Worm (Caenorhabditis elegans) whole organism, early embryonic: ENCODE results near the gene gldi-4.

ENCODE experiments used
- B0310.2 ChIP-seq: sonication (generic microtip); optimal IDR thresholded peaks from 2 replicates; lab custom pipeline; 2016; ENCODE audit warnings: mild to moderate bottlenecking, missing genetic modification characterization, missing compliant biosample characterization
- F13C5.2 ChIP-seq: sonication (generic microtip); optimal IDR thresholded peaks from 2 replicates; lab custom pipeline; 2017; ENCODE audit warnings: mild to moderate bottlenecking, missing genetic modification characterization, inconsistent platforms, missing compliant biosample characterization
- aly-1 ChIP-seq: sonication (generic microtip); optimal IDR thresholded peaks from 2 replicates; lab custom pipeline; 2016; ENCODE audit warnings: missing genetic modification characterization, missing compliant biosample characterization
- ama-1 ChIP-seq: fragments of 150-350 bp; optimal IDR thresholded peaks from 2 replicates; lab custom pipeline; 2014
- ceh-13 ChIP-seq: fragments of 200-800 bp; sonication (Bioruptor generic); optimal IDR thresholded peaks from 2 replicates; lab custom pipeline; 2018; ENCODE audit warnings: mild to moderate bottlenecking, missing genetic modification characterization, missing compliant biosample characterization
- ceh-36 ChIP-seq: sonication (generic microtip); optimal IDR thresholded peaks from 2 replicates; lab custom pipeline; 2016; ENCODE audit warnings: missing genetic modification characterization, inconsistent platforms, missing compliant biosample characterization
- ets-7 ChIP-seq: sonication (generic microtip); optimal IDR thresholded peaks from 2 replicates; lab custom pipeline; 2016; ENCODE audit warnings: missing genotype, missing genetic modification characterization, missing compliant biosample characterization
- flt-1 ChIP-seq: fragments of 200-800 bp; sonication (Bioruptor generic); IDR thresholded peaks from 2 replicates; pipeline ENCODE4 v1.3.6; 2022; ENCODE audit warnings: missing genetic modification characterization, missing compliant biosample characterization
- hmbx-1 ChIP-seq: sonication (generic microtip); optimal IDR thresholded peaks from 2 replicates; lab custom pipeline; 2016; ENCODE audit warnings: mild to moderate bottlenecking, missing genetic modification characterization, missing compliant biosample characterization
- hmg-4 ChIP-seq: fragments of 200-800 bp; sonication (Bioruptor generic); optimal IDR thresholded peaks from 2 replicates; lab custom pipeline; 2018; ENCODE audit warnings: mild to moderate bottlenecking, missing genetic modification characterization, missing compliant biosample characterization
- hnd-1 ChIP-seq: sonication (generic microtip); optimal IDR thresholded peaks from 2 replicates; lab custom pipeline; 2016; ENCODE audit warnings: missing genetic modification characterization, missing compliant biosample characterization
- pes-1 ChIP-seq: fragments of 200-800 bp; sonication (Bioruptor generic); IDR thresholded peaks from 2 replicates; pipeline ENCODE4 v1.3.6; 2022; ENCODE audit warnings: missing genetic modification reagents, missing genetic modification characterization, missing compliant biosample characterization
- scrt-1 ChIP-seq: fragments of 200-800 bp; sonication (Bioruptor generic); IDR thresholded peaks from 2 replicates; pipeline ENCODE4 v1.3.6; 2022; ENCODE audit warnings: missing genetic modification characterization, missing compliant biosample characterization
- sea-1 ChIP-seq: fragments of 200-800 bp; sonication (Bioruptor generic); conservative IDR thresholded peaks from 2 replicates; pipeline ENCODE4 v1.3.6; 2022; ENCODE audit warnings: missing genetic modification characterization, missing compliant biosample characterization
- tbx-11 ChIP-seq: fragments of 200-800 bp; sonication (Bioruptor generic); IDR thresholded peaks from 2 replicates; pipeline ENCODE4 v1.3.6; 2022; ENCODE audit warnings: missing genetic modification characterization, missing compliant biosample characterization
- tbx-37 ChIP-seq: fragments of 200-800 bp; sonication (Bioruptor generic); conservative IDR thresholded peaks from 2 replicates; pipeline ENCODE4 v1.3.6; 2022; ENCODE audit warnings: missing genetic modification reagents, missing genetic modification characterization, missing compliant biosample characterization
- tra-4 ChIP-seq: sonication (generic microtip); optimal IDR thresholded peaks from 2 replicates; lab custom pipeline; 2017; ENCODE audit warnings: missing genetic modification characterization, missing compliant biosample characterization

Gene gldi-4

DNA sequence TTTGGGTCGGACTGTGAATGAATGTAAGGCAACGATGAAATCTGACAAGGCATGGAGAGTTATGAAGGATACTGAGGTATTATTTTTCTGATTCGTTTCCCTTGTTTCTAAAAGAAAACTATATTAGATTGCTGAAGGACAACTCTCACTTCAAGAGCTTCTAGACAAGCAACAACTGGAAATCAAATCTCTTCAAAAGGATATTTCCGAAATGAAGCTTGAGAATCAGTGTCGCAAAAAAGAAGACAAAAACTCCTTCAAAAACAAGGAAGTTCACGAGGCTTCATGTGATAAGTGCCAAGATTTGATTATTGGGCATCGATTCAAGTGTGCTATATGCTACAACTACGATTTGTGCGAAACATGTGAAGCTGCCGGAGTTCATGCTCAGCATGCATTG, 1.2 kb downstream of the gldi-4 start:
- TF ChIP-seq F13C5.2 (tag; lab: Kevin White, UChicago): no peak
- no peak for TF ChIP-seq ceh-36 (tag; lab: Kevin White, UChicago)
- no peak for TF ChIP-seq flt-1 (GFP tag; lab: Robert Waterston, UW)
- no peak for TF ChIP-seq sea-1 (GFP tag; lab: Robert Waterston, UW)
- TF ChIP-seq tbx-11 (GFP tag; lab: Robert Waterston, UW): no peak
- no peak for TF ChIP-seq ceh-13 (GFP tag; lab: Kevin White, UChicago)
- no peak for TF ChIP-seq ets-7

- TF ChIP-seq aly-1 (tag; lab: Kevin White, UChicago) (no peak), F13C5.2 (tag; lab: Kevin White, UChicago) (no peak), ceh-13 (GFP tag; lab: Kevin White, UChicago) (no peak), hnd-1 (tag; lab: Kevin White, UChicago) (no peak), tbx-11 (GFP tag; lab: Robert Waterston, UW) (no peak), sea-1 (GFP tag; lab: Robert Waterston, UW) (no peak), tbx-37 (GFP tag; lab: Robert Waterston, UW) (no peak), B0310.2 (no peak), ceh-36 (tag; lab: Kevin White, UChicago) (no peak), pes-1 (no peak), hmg-4 (GFP tag; lab: Kevin White, UChicago) (no peak), ets-7 (no peak), scrt-1 (GFP tag; lab: Robert Waterston, UW) (no peak), tra-4 (tag; lab: Kevin White, UChicago) (no peak), hmbx-1 (tag; lab: Kevin White, UChicago) (no peak), ama-1 (lab: Kevin White, UChicago) (no peak), flt-1 (GFP tag; lab: Robert Waterston, UW) (no peak)
Measured at ce11 chrIV:7020630-7021029, 3.2 kb downstream of the gldi-4 start.

DNA sequence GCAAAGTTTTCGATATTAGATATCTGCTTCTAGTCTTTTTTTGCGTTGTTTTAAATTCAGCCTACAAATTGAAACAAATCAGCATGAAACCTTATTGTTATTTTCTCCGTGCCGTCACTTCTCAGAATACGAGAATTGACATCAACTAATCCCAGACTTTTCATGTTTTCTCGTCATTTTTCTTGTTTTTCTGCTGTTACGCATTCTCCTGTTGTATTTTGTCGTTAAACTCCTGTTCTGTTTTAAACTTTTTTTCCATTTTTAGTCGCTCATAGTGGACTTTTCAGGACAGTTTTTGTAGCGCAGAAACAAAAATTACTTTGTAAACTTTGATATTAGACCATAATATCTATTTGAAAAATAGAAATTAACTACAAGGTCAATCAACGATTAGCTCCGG, 4.8 kb downstream of the gldi-4 start:
- TF ChIP-seq tbx-11 (GFP tag; lab: Robert Waterston, UW) (no peak), F13C5.2 (tag; lab: Kevin White, UChicago) (no peak), ama-1 (lab: Kevin White, UChicago) (no peak), ets-7 (no peak), sea-1 (GFP tag; lab: Robert Waterston, UW) (no peak)

DNA sequence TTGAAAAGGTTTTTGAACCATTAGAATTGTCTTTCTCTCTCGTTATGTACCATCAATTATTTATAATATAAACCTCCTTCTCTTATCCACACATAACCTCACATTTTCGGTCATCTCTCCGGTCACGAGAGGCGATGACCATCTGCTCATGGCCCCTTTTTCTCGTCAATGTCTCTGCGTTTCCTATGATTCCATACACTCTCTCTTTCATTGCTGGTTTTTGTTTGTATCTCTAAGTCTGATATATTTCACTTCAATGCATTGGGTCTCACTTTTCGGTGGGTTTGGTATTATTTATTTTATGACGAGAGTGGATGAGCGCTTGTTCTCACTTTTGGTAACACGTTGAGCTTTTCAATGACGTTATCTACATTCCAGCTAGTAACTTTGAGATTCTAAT, 5.6 kb downstream of the gldi-4 start:
- TF ChIP-seq F13C5.2 (tag; lab: Kevin White, UChicago): peak; percentile 68
- TF ChIP-seq ceh-13 (GFP tag; lab: Kevin White, UChicago): no peak
- no peak for TF ChIP-seq pes-1
- TF ChIP-seq tbx-11 (GFP tag; lab: Robert Waterston, UW): no peak
- TF ChIP-seq scrt-1 (GFP tag; lab: Robert Waterston, UW): no peak
- TF ChIP-seq flt-1 (GFP tag; lab: Robert Waterston, UW): no peak
- TF ChIP-seq sea-1 (GFP tag; lab: Robert Waterston, UW): no peak
- TF ChIP-seq ama-1 (lab: Kevin White, UChicago): no peak
- TF ChIP-seq hmg-4 (GFP tag; lab: Kevin White, UChicago): peak; percentile 55
- no peak for TF ChIP-seq ceh-36 (tag; lab: Kevin White, UChicago)
- no peak for TF ChIP-seq hnd-1 (tag; lab: Kevin White, UChicago)

- no peak for TF ChIP-seq ama-1 (lab: Kevin White, UChicago)
- TF ChIP-seq ceh-13 (GFP tag; lab: Kevin White, UChicago): no peak
- no peak for TF ChIP-seq aly-1 (tag; lab: Kevin White, UChicago)
- no peak for TF ChIP-seq hnd-1 (tag; lab: Kevin White, UChicago)
- TF ChIP-seq F13C5.2 (tag; lab: Kevin White, UChicago): no peak
- TF ChIP-seq flt-1 (GFP tag; lab: Robert Waterston, UW): no peak
- TF ChIP-seq tra-4 (tag; lab: Kevin White, UChicago): no peak
- no peak for TF ChIP-seq tbx-11 (GFP tag; lab: Robert Waterston, UW)
- TF ChIP-seq ceh-36 (tag; lab: Kevin White, UChicago): no peak
Measured at ce11 chrIV:7023858-7024257, 6.4 kb downstream of the gldi-4 start, which contains the start of gene adah-1. adah-1 (plus strand) TSS chrIV:7024211.

DNA sequence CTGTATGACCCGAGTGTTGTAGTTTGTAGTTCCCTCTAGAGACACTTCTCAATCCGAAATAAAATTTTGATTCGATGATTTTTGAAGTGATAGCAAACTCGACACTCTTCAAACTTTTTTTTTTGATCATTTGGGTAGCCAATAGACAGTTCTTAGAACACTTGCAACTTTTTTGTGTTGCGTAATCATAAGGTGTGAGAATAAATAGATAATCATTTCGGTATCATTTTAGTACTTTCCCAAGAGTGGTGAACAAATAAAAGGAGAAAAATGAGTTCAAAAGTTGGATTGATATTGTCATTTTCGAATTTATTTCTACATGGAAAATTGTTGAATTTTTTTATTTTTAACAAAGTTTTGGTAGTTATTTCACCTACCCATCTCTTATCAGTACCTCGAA, 7.4 kb downstream of the gldi-4 start:
- no peak for TF ChIP-seq aly-1 (tag; lab: Kevin White, UChicago)
- TF ChIP-seq scrt-1 (GFP tag; lab: Robert Waterston, UW): no peak
- TF ChIP-seq ceh-36 (tag; lab: Kevin White, UChicago): no peak
- TF ChIP-seq F13C5.2 (tag; lab: Kevin White, UChicago): no peak

DNA sequence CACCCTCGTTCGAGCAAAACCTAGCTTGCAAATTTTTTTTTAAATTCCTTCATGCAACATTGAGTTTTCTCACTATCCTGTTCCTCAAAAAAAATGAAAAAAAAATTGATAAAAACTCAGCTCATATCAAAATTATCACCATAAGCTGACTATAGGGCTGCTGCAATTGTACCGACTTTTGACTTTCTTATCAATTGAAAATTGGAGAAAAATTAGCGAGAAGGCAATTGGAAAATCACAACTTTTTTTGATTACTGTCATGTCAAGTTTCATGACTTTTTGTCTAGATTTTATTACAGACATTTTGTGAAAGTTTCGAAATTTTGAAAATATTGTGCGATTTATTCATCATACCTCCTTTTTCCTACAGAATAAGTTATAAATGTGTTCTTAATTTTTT, 8.4 kb downstream of the gldi-4 start:
- TF ChIP-seq tbx-37 (GFP tag; lab: Robert Waterston, UW) (no peak), sea-1 (GFP tag; lab: Robert Waterston, UW) (no peak), ceh-13 (GFP tag; lab: Kevin White, UChicago) (no peak)

- TF ChIP-seq ceh-36 (tag; lab: Kevin White, UChicago) (no peak), aly-1 (tag; lab: Kevin White, UChicago) (no peak), tbx-11 (GFP tag; lab: Robert Waterston, UW) (no peak), ets-7 (no peak), flt-1 (GFP tag; lab: Robert Waterston, UW) (no peak), ama-1 (lab: Kevin White, UChicago) (no peak), tbx-37 (GFP tag; lab: Robert Waterston, UW) (no peak), pes-1 (no peak), B0310.2 (no peak), hnd-1 (tag; lab: Kevin White, UChicago) (no peak), sea-1 (GFP tag; lab: Robert Waterston, UW) (no peak), tra-4 (tag; lab: Kevin White, UChicago) (no peak), hmbx-1 (tag; lab: Kevin White, UChicago) (no peak), F13C5.2 (tag; lab: Kevin White, UChicago) (no peak), hmg-4 (GFP tag; lab: Kevin White, UChicago) (no peak), ceh-13 (GFP tag; lab: Kevin White, UChicago) (no peak), scrt-1 (GFP tag; lab: Robert Waterston, UW) (no peak)
Measured at ce11 chrIV:7031019-7031418, 13.6 kb downstream of the gldi-4 start.
